Fruit fly (Drosophila melanogaster) whole organism, embryonic: ENCODE results near the gene Trm7-34.
A peak's percentile ranks its signal among the peaks of the same experiment; 100 is the strongest.

ENCODE experiments used
- CG1024 ChIP-seq: fragments of 200-800 bp; sonication (Bioruptor generic); IDR thresholded peaks from 2 replicates; pipeline ENCODE4 v1.3.6; 2022; ENCODE audit warnings: missing biosample characterization, missing genetic modification characterization
- CG11723 ChIP-seq: fragments of 200-800 bp; sonication (Bioruptor generic); optimal IDR thresholded peaks from 2 replicates; lab custom pipeline; 2017; ENCODE audit warnings: missing biosample characterization, mild to moderate bottlenecking, missing genetic modification characterization
- CG12299 ChIP-seq: fragments of 200-800 bp; sonication (Bioruptor generic); optimal IDR thresholded peaks from 2 replicates; lab custom pipeline; 2018; ENCODE audit warnings: missing biosample characterization, mild to moderate bottlenecking, missing genetic modification characterization
- CG14965 ChIP-seq: fragments of 200-800 bp; sonication (Bioruptor generic); optimal IDR thresholded peaks from 2 replicates; lab custom pipeline; 2016; ENCODE audit warnings: missing biosample characterization, missing genetic modification characterization, borderline replicate concordance
- CG15696 ChIP-seq: fragments of 200-800 bp; sonication (Bioruptor generic); optimal IDR thresholded peaks from 2 replicates; lab custom pipeline; 2019; ENCODE audit warnings: missing biosample characterization, mild to moderate bottlenecking, missing genetic modification characterization, moderate library complexity
- CG1603 ChIP-seq: fragments of 200-800 bp; sonication (Bioruptor generic); optimal IDR thresholded peaks from 2 replicates; lab custom pipeline; 2019; ENCODE audit warnings: missing biosample characterization, mild to moderate bottlenecking, missing genetic modification characterization, moderate library complexity
- CG1647 ChIP-seq: fragments of 200-800 bp; sonication (Bioruptor generic); optimal IDR thresholded peaks from 3 replicates; lab custom pipeline; 2016; ENCODE audit warnings: missing biosample characterization, missing genetic modification characterization
- CG16813 ChIP-seq: fragments of 200-800 bp; sonication (Bioruptor generic); IDR thresholded peaks from 3 replicates; pipeline ENCODE4 v1.3.6; 2022; ENCODE audit warnings: missing biosample characterization, missing genetic modification characterization; ENCODE audit not compliant: partially characterized antibody
- CG18619 ChIP-seq: fragments of 200-800 bp; sonication (Bioruptor generic); optimal IDR thresholded peaks from 3 replicates; lab custom pipeline; 2017; ENCODE audit warnings: missing biosample characterization, mild to moderate bottlenecking, missing genetic modification characterization
- CG2678 ChIP-seq: fragments of 200-800 bp; sonication (Bioruptor generic); optimal IDR thresholded peaks from 3 replicates; lab custom pipeline; 2019; ENCODE audit warnings: missing biosample characterization, mild to moderate bottlenecking, missing genetic modification characterization, moderate library complexity
- CG2712 ChIP-seq: fragments of 200-800 bp; optimal IDR thresholded peaks from 3 replicates; lab custom pipeline; 2019; ENCODE audit warnings: missing biosample characterization, mild to moderate bottlenecking, missing genetic modification characterization, moderate library complexity
- CG30020 ChIP-seq: fragments of 200-800 bp; optimal IDR thresholded peaks from 2 replicates; lab custom pipeline; 2019; ENCODE audit warnings: missing biosample characterization, mild to moderate bottlenecking, missing genetic modification characterization, moderate library complexity
- CG31388 ChIP-seq: fragments of 200-800 bp; sonication (Bioruptor generic); optimal IDR thresholded peaks from 2 replicates; lab custom pipeline; 2016; ENCODE audit warnings: missing biosample characterization, missing genetic modification characterization
- CG32532 ChIP-seq: fragments of 200-800 bp; sonication (Bioruptor generic); IDR thresholded peaks from 2 replicates; pipeline ENCODE4 v1.3.6; 2022; ENCODE audit warnings: missing biosample characterization, missing genetic modification characterization
- CG33557 ChIP-seq: fragments of 200-800 bp; sonication (Bioruptor generic); optimal IDR thresholded peaks from 2 replicates; lab custom pipeline; 2019; ENCODE audit warnings: missing biosample characterization, mild to moderate bottlenecking, missing genetic modification characterization, moderate library complexity
- CG3838 ChIP-seq: fragments of 200-800 bp; sonication (Bioruptor generic); optimal IDR thresholded peaks from 3 replicates; lab custom pipeline; 2016; ENCODE audit warnings: missing biosample characterization, missing genetic modification characterization
- CG4282 ChIP-seq: fragments of 200-800 bp; sonication (Bioruptor generic); optimal IDR thresholded peaks from 2 replicates; lab custom pipeline; 2016; ENCODE audit warnings: missing biosample characterization, missing genetic modification characterization
- CG4854 ChIP-seq: fragments of 200-800 bp; sonication (Bioruptor generic); optimal IDR thresholded peaks from 2 replicates; lab custom pipeline; 2016; ENCODE audit warnings: missing biosample characterization, missing genetic modification characterization, inconsistent platforms
- CG7372 ChIP-seq: fragments of 200-800 bp; sonication (Bioruptor generic); IDR thresholded peaks from 2 replicates; pipeline ENCODE4 v1.3.6; 2022; ENCODE audit warnings: missing biosample characterization, missing genetic modification characterization
- CG9727 ChIP-seq: fragments of 200-800 bp; sonication (Bioruptor generic); optimal IDR thresholded peaks from 3 replicates; lab custom pipeline; 2017; ENCODE audit warnings: missing biosample characterization, mild to moderate bottlenecking, missing genetic modification characterization
- D ChIP-seq, 2 experiments: fragments of 200-800 bp in 1 of 2; fragments of >200 bp in 1 of 2; sonication (Bioruptor generic) in 1 of 2; optimal IDR thresholded peaks; 2 replicates in 1 of 2; 3 replicates in 1 of 2; lab custom pipeline; 2017; ENCODE audit warnings: mild to moderate bottlenecking in 1 of 2, missing biosample characterization in 1 of 2, missing genetic modification characterization in 1 of 2, missing genetic modification reagents in 1 of 2
- Drgx ChIP-seq: fragments of 200-800 bp; sonication (Bioruptor generic); IDR thresholded peaks from 2 replicates; pipeline ENCODE4 v1.3.6; 2022; ENCODE audit warnings: missing biosample characterization, missing genetic modification characterization
- Eip74EF ChIP-seq, 2 experiments: fragments of 200-800 bp in 1 of 2; fragments of >200 bp in 1 of 2; sonication (Bioruptor generic) in 1 of 2; optimal IDR thresholded peaks; 2 replicates each; lab custom pipeline; 2017 to 2019; ENCODE audit warnings: missing biosample characterization in 2 of 2, missing genetic modification characterization in 2 of 2, mild to moderate bottlenecking in 1 of 2, moderate library complexity in 1 of 2
- HLH3B ChIP-seq: fragments of 200-800 bp; sonication (Bioruptor generic); IDR thresholded peaks from 2 replicates; pipeline ENCODE4 v1.3.6; 2022; ENCODE audit warnings: missing biosample characterization, missing genetic modification characterization
- Hr78 ChIP-seq, 2 experiments: fragments of 200-800 bp in 1 of 2; fragments of >200 bp in 1 of 2; sonication (Bioruptor generic) in 1 of 2; optimal IDR thresholded peaks; 2 replicates each; lab custom pipeline; 2017 to 2019; ENCODE audit warnings: missing biosample characterization in 2 of 2, missing genetic modification characterization in 2 of 2, mild to moderate bottlenecking in 1 of 2, moderate library complexity in 1 of 2
- Myb ChIP-seq: fragments of 200-800 bp; sonication (Bioruptor generic); optimal IDR thresholded peaks from 2 replicates; lab custom pipeline; 2016; ENCODE audit warnings: missing biosample characterization, missing genetic modification characterization
- Neu2 ChIP-seq: fragments of 200-800 bp; sonication (Bioruptor generic); optimal IDR thresholded peaks from 3 replicates; lab custom pipeline; 2016; ENCODE audit warnings: missing biosample characterization, missing genetic modification characterization, borderline replicate concordance
- Oli ChIP-seq: fragments of 200-800 bp; sonication (Bioruptor generic); optimal IDR thresholded peaks from 2 replicates; lab custom pipeline; 2018; ENCODE audit warnings: missing biosample characterization, mild to moderate bottlenecking, missing genetic modification characterization, moderate library complexity
- Ravus ChIP-seq: fragments of 200-800 bp; sonication (Bioruptor generic); IDR thresholded peaks from 2 replicates; pipeline ENCODE4 v1.3.6; 2022; ENCODE audit warnings: missing biosample characterization, missing genetic modification characterization
- az2 ChIP-seq: fragments of 200-800 bp; sonication (Bioruptor generic); optimal IDR thresholded peaks from 3 replicates; lab custom pipeline; 2016; ENCODE audit warnings: missing biosample characterization, missing genetic modification characterization
- chm ChIP-seq: fragments of 200-800 bp; sonication (Bioruptor generic); IDR thresholded peaks from 2 replicates; pipeline ENCODE4 v1.3.6; 2022; ENCODE audit warnings: missing biosample characterization, missing genetic modification characterization
- chn ChIP-seq: fragments of 200-800 bp; sonication (Bioruptor generic); optimal IDR thresholded peaks from 2 replicates; lab custom pipeline; 2016; ENCODE audit warnings: missing biosample characterization, missing genetic modification characterization
- danr ChIP-seq: fragments of 200-800 bp; sonication (Bioruptor generic); IDR thresholded peaks from 2 replicates; pipeline ENCODE4 v1.3.6; 2022; ENCODE audit warnings: missing biosample characterization, missing genetic modification characterization
- ewg ChIP-seq: fragments of 200-800 bp; sonication (Bioruptor generic); optimal IDR thresholded peaks from 3 replicates; lab custom pipeline; 2017; ENCODE audit warnings: mild to moderate bottlenecking, missing biosample characterization, missing genetic modification reagents, missing genetic modification characterization
- fd64A ChIP-seq: fragments of 200-800 bp; sonication (Bioruptor generic); optimal IDR thresholded peaks from 3 replicates; lab custom pipeline; 2018; ENCODE audit warnings: missing biosample characterization, mild to moderate bottlenecking, missing genetic modification characterization
- gcm2 ChIP-seq: fragments of 200-800 bp; sonication (Bioruptor generic); optimal IDR thresholded peaks from 2 replicates; lab custom pipeline; 2016; ENCODE audit warnings: missing biosample characterization, missing genetic modification characterization
- gsb ChIP-seq: fragments of 200-800 bp; sonication (Bioruptor generic); IDR thresholded peaks from 2 replicates; pipeline ENCODE4 v1.3.6; 2022; ENCODE audit warnings: missing biosample characterization, missing genetic modification characterization
- hb ChIP-seq: fragments of 200-800 bp; sonication (Bioruptor generic); IDR thresholded peaks from 3 replicates; pipeline ENCODE4 v1.3.6; 2022; ENCODE audit warnings: missing biosample characterization, missing genetic modification characterization; ENCODE audit not compliant: partially characterized antibody
- knrl ChIP-seq: fragments of 200-800 bp; sonication (Bioruptor generic); IDR thresholded peaks from 3 replicates; pipeline ENCODE4 v1.3.6; 2022; ENCODE audit warnings: missing biosample characterization, missing genetic modification characterization; ENCODE audit not compliant: partially characterized antibody
- odd ChIP-seq: fragments of 200-800 bp; sonication (Bioruptor generic); optimal IDR thresholded peaks from 2 replicates; lab custom pipeline; 2017; ENCODE audit warnings: missing biosample characterization, mild to moderate bottlenecking, missing genetic modification characterization
- peb ChIP-seq: fragments of 200-800 bp; sonication (Bioruptor generic); IDR thresholded peaks from 2 replicates; pipeline ENCODE4 v1.3.6; 2022; ENCODE audit warnings: missing biosample characterization, missing genetic modification characterization
- ranshi ChIP-seq: fragments of 200-800 bp; sonication (Bioruptor generic); IDR thresholded peaks from 2 replicates; pipeline ENCODE4 v1.3.6; 2022; ENCODE audit warnings: missing biosample characterization, missing genetic modification characterization
- row ChIP-seq: fragments of 200-800 bp; sonication (Bioruptor generic); IDR thresholded peaks from 3 replicates; pipeline ENCODE4 v1.3.6; 2022; ENCODE audit warnings: missing biosample characterization, missing genetic modification characterization
- sisA ChIP-seq: fragments of 200-800 bp; sonication (Bioruptor generic); IDR thresholded peaks from 2 replicates; pipeline ENCODE4 v1.3.6; 2022; ENCODE audit warnings: missing biosample characterization, missing genetic modification characterization
- sqz ChIP-seq: fragments of 200-800 bp; sonication (Bioruptor generic); optimal IDR thresholded peaks from 3 replicates; lab custom pipeline; 2018; ENCODE audit warnings: missing biosample characterization, mild to moderate bottlenecking, missing genetic modification characterization
- unc-4 ChIP-seq: fragments of 200-800 bp; sonication (Bioruptor generic); IDR thresholded peaks from 2 replicates; pipeline ENCODE4 v1.3.6; 2022; ENCODE audit warnings: missing biosample characterization, missing genetic modification characterization; ENCODE audit not compliant: partially characterized antibody
- zfh1 ChIP-seq: fragments of 200-800 bp; sonication (Bioruptor generic); IDR thresholded peaks from 3 replicates; pipeline ENCODE4 v1.3.6; 2022; ENCODE audit warnings: missing biosample characterization, missing genetic modification characterization

Gene Trm7-34

dm6 chr3R:21107907-21108591, 25.6 kb downstream of the Trm7-34 start, which contains the start of the genes Sec15 and rtet (continued):
- TF ChIP-seq fd64A (GFP tag; lab: Kevin White, UChicago) (no peak), CG1024 (GFP tag; lab: Robert Waterston, UW) (peak; percentile 48; the same call in 1 of the 2 replicates), knrl (GFP tag; lab: Robert Waterston, UW) (peak; percentile 73; the same call in 2 of the 3 replicates), CG14965 (GFP tag; lab: Kevin White, UChicago) (no peak), CG4854 (GFP tag; lab: Kevin White, UChicago) (peak; percentile 17), CG33557 (GFP tag; lab: Kevin White, UChicago) (peak; percentile 44), gsb (GFP tag; lab: Robert Waterston, UW) (peak; percentile 45; the same call in 1 of the 2 replicates), CG1647 (GFP tag; lab: Kevin White, UChicago) (no peak), Drgx (GFP tag; lab: Robert Waterston, UW) (0 out of 2 replicates have a peak, but pooled peaks have one; percentile 19), chn (GFP tag; lab: Kevin White, UChicago) (peak; percentile 15), Myb (peak; percentile 34), CG15696 (tag; lab: Kevin White, UChicago) (peak; percentile 79), Hr78 (GFP tag; optimal IDR thresholded peaks at IDR 0.05; lab: Kevin White, UChicago) (no peak), CG3838 (GFP tag; lab: Kevin White, UChicago) (no peak), CG11723 (peak; percentile 60), danr (no peak), CG7372 (GFP tag; lab: Robert Waterston, UW) (no peak), CG32532 (GFP tag; lab: Robert Waterston, UW) (peak; percentile 67; the same call in 1 of the 2 replicates), sisA (peak; percentile 29; the same call in 1 of the 2 replicates), CG1603 (tag; lab: Kevin White, UChicago) (peak; percentile 72), CG16813 (GFP tag; lab: Robert Waterston, UW) (peak; percentile 65), CG2678 (tag; lab: Kevin White, UChicago) (no peak), odd (GFP tag; lab: Kevin White, UChicago) (no peak), sqz (no peak), peb (GFP tag; lab: Robert Waterston, UW) (peak; percentile 30; the same call in 1 of the 2 replicates), zfh1 (GFP tag; lab: Robert Waterston, UW) (peak; percentile 48; the same call in 2 of the 3 replicates), chm (GFP tag; lab: Robert Waterston, UW) (peak; percentile 60; the same call in 1 of the 2 replicates), CG2712 (tag; lab: Kevin White, UChicago) (peak; percentile 72), ewg (GFP tag; lab: Kevin White, UChicago) (peak; percentile 60), az2 (GFP tag; lab: Kevin White, UChicago) (peak; percentile 33), HLH3B (peak; percentile 38; the same call in 1 of the 2 replicates), Ravus (GFP tag; lab: Robert Waterston, UW) (no peak), CG4282 (no peak), CG31388 (GFP tag; lab: Kevin White, UChicago) (no peak), Eip74EF (GFP tag; optimal IDR thresholded peaks at IDR 0.05; lab: Kevin White, UChicago) (no peak), Oli (peak; percentile 48), row (GFP tag; lab: Robert Waterston, UW) (peak; percentile 53; the same call in 2 of the 3 replicates), gcm2 (GFP tag; lab: Kevin White, UChicago) (no peak), CG12299 (tag; lab: Kevin White, UChicago) (no peak), Neu2 (GFP tag; lab: Kevin White, UChicago) (no peak), CG18619 (peak; percentile 55), CG9727 (peak; percentile 79), CG30020 (tag; lab: Kevin White, UChicago) (peak; percentile 15), D (optimal IDR thresholded peaks at IDR 0.05; lab: Kevin White, UChicago) (no peak), D (GFP tag; optimal IDR thresholded peaks at IDR 0.05; lab: Kevin White, UChicago) (peak; percentile 24), hb (GFP tag; lab: Robert Waterston, UW) (peak; percentile 9; the same call in 2 of the 3 replicates), unc-4 (GFP tag; lab: Robert Waterston, UW) (peak; percentile 68), ranshi (GFP tag; lab: Robert Waterston, UW) (0 out of 2 replicates have a peak, but pooled peaks have one; percentile 24)
